Worm (Caenorhabditis elegans) whole organism, L4/young adult: ENCODE data around the gene dhhc-5.

ENCODE experiments used
- W03F9.2 ChIP-seq: fragments of 150-350 bp; optimal IDR thresholded peaks from 2 replicates; lab custom pipeline; 2014; ENCODE audit warnings: missing biosample characterization, missing genetic modification characterization
- dao-5 ChIP-seq: sonication (generic microtip); optimal IDR thresholded peaks from 2 replicates; lab custom pipeline; 2016; ENCODE audit warnings: missing genotype, missing genetic modification characterization, moderate library complexity, missing compliant biosample characterization
- him-1 ChIP-seq: sonication (generic microtip); optimal IDR thresholded peaks from 2 replicates; lab custom pipeline; 2016; ENCODE audit warnings: missing genotype, missing genetic modification reagents, missing genetic modification characterization, missing compliant biosample characterization

DNA sequence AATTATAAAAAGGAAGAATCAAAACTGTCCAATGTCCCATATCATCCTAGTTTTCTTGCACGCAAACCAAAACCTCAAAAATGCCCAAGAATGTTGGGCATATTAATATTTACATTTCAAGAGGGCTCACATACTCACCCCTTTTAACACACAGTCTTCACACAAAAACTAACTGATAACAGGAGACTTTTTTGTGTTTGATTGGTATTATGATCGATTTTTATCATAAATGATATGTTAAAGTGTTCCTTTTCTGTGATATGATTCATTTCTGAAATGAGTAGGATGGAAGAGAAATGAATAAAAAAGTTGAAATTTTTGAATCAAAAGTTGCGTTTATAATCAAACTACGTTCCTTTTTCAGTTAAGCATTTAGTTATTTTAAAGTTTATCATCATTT lies 45.8 kb downstream of the dhhc-5 start:
- TF ChIP-seq him-1 (tag; lab: Kevin White, UChicago) = no peak
- TF ChIP-seq W03F9.2 (tag; lab: Kevin White, UChicago) = no peak
- no peak for TF ChIP-seq dao-5 (tag; lab: Kevin White, UChicago)
